Worm (Caenorhabditis elegans) whole organism, midembryonic: ENCODE data around the gene R151.10.

Experiments
- T22C8.4 ChIP-seq: fragments of 200-800 bp; sonication (Bioruptor generic); IDR thresholded peaks from 2 replicates; pipeline ENCODE4 v1.3.6; 2022; ENCODE audit warnings: missing genetic modification characterization, missing compliant biosample characterization
- cog-1 ChIP-seq: sonication (generic microtip); optimal IDR thresholded peaks from 2 replicates; lab custom pipeline; 2016; ENCODE audit warnings: missing genetic modification characterization, missing compliant biosample characterization
- flt-1 ChIP-seq: fragments of 200-800 bp; sonication (Bioruptor generic); IDR thresholded peaks from 2 replicates; pipeline ENCODE4 v1.3.6; 2022; ENCODE audit warnings: missing genetic modification characterization, missing compliant biosample characterization
- klf-2 ChIP-seq: fragments of 200-800 bp; sonication (Bioruptor generic); conservative IDR thresholded peaks from 2 replicates; pipeline ENCODE4 v1.3.6; 2022; ENCODE audit warnings: missing genetic modification reagents, missing genetic modification characterization, missing compliant biosample characterization
- med-1 ChIP-seq: sonication (generic microtip); optimal IDR thresholded peaks from 2 replicates; lab custom pipeline; 2017; ENCODE audit warnings: missing genetic modification characterization, mild to moderate bottlenecking, missing compliant biosample characterization, antibody characterized with exemption, missing genetic modification reagents; ENCODE audit not compliant: insufficient read depth
- ref-1 ChIP-seq: fragments of 200-800 bp; sonication (Bioruptor generic); conservative IDR thresholded peaks from 2 replicates; pipeline ENCODE4 v1.3.6; 2022; ENCODE audit warnings: missing genetic modification reagents, missing genetic modification characterization, missing compliant biosample characterization
- tab-1 ChIP-seq: fragments of 200-800 bp; sonication (Bioruptor generic); IDR thresholded peaks from 2 replicates; pipeline ENCODE4 v1.3.6; 2022; ENCODE audit warnings: missing genetic modification characterization, missing compliant biosample characterization
- ztf-23 ChIP-seq: fragments of 200-800 bp; sonication (Bioruptor generic); IDR thresholded peaks from 2 replicates; pipeline ENCODE4 v1.3.6; 2022; ENCODE audit warnings: missing genetic modification reagents, missing genetic modification characterization, missing compliant biosample characterization
- ztf-29 ChIP-seq: fragments of 200-800 bp; sonication (Bioruptor generic); IDR thresholded peaks from 2 replicates; pipeline ENCODE4 v1.3.6; 2022; ENCODE audit warnings: missing genetic modification reagents, missing genetic modification characterization, missing compliant biosample characterization

R151.10 gene

ce11 chrIII:7188300-7189052 is 42.3 kb downstream of the R151.10 start, which contains the start of the genes F37C12.21 and F37C12.10:
F37C12.21 (plus strand) TSS chrIII:7188357.
F37C12.10 (minus strand) TSS chrIII:7188384.
- TF ChIP-seq ztf-29 (GFP tag; lab: Robert Waterston, UW), result no peak
- no peak for TF ChIP-seq med-1 (GFP tag; lab: Kevin White, UChicago)
- TF ChIP-seq T22C8.4 (GFP tag; lab: Robert Waterston, UW), result no peak
- no peak for TF ChIP-seq klf-2 (GFP tag; lab: Robert Waterston, UW)
- no peak for TF ChIP-seq cog-1 (tag; lab: Kevin White, UChicago)
- no peak for TF ChIP-seq ref-1 (GFP tag; lab: Robert Waterston, UW)
- TF ChIP-seq ztf-23, result no peak
- no peak for TF ChIP-seq tab-1
- no peak for TF ChIP-seq flt-1 (GFP tag; lab: Robert Waterston, UW)

- TF ChIP-seq cog-1 (tag; lab: Kevin White, UChicago) (no peak), ref-1 (GFP tag; lab: Robert Waterston, UW) (no peak), med-1 (GFP tag; lab: Kevin White, UChicago) (no peak), tab-1 (no peak), flt-1 (GFP tag; lab: Robert Waterston, UW) (no peak), T22C8.4 (GFP tag; lab: Robert Waterston, UW) (no peak), ztf-23 (no peak), klf-2 (GFP tag; lab: Robert Waterston, UW) (no peak), ztf-29 (GFP tag; lab: Robert Waterston, UW) (no peak)
Observed at ce11 chrIII:7185473-7185872, 45.3 kb downstream of the R151.10 start, which contains the start of gene F37C12.14. F37C12.14 (minus strand) TSS chrIII:7185573.

- TF ChIP-seq ztf-23 (no peak), ztf-29 (GFP tag; lab: Robert Waterston, UW) (no peak), T22C8.4 (GFP tag; lab: Robert Waterston, UW) (no peak), ref-1 (GFP tag; lab: Robert Waterston, UW) (no peak), tab-1 (no peak), cog-1 (tag; lab: Kevin White, UChicago) (no peak), klf-2 (GFP tag; lab: Robert Waterston, UW) (no peak), flt-1 (GFP tag; lab: Robert Waterston, UW) (no peak), med-1 (GFP tag; lab: Kevin White, UChicago) (no peak)
Observed at ce11 chrIII:7184022-7184421, 46.7 kb downstream of the R151.10 start, which contains the start of gene yju-2. yju-2 (plus strand) TSS chrIII:7184336.

- TF ChIP-seq med-1 (GFP tag; lab: Kevin White, UChicago) (no peak), flt-1 (GFP tag; lab: Robert Waterston, UW) (0 out of 2 replicates have a peak, but pooled peaks have one; percentile 18)
Observed at ce11 chrIII:7181822-7182221, 48.9 kb downstream of the R151.10 start, which contains the start of gene epg-4. epg-4 (plus strand) TSS chrIII:7182167.

ce11 chrIII:7180613-7181012 is 50.1 kb downstream of the R151.10 start, which contains the start of gene ndab-2:
ndab-2 (plus strand) TSS chrIII:7180752.
- TF ChIP-seq ref-1 (GFP tag; lab: Robert Waterston, UW) (no peak), klf-2 (GFP tag; lab: Robert Waterston, UW) (no peak), ztf-23 (no peak), ztf-29 (GFP tag; lab: Robert Waterston, UW) (no peak), tab-1 (no peak), med-1 (GFP tag; lab: Kevin White, UChicago) (no peak), flt-1 (GFP tag; lab: Robert Waterston, UW) (no peak), cog-1 (tag; lab: Kevin White, UChicago) (no peak), T22C8.4 (GFP tag; lab: Robert Waterston, UW) (no peak)
